Worm (Caenorhabditis elegans): ENCODE results near the gene C48B4.9.
A peak's percentile ranks its signal among the peaks of the same experiment; 100 is the strongest.

C48B4.9 gene

DNA sequence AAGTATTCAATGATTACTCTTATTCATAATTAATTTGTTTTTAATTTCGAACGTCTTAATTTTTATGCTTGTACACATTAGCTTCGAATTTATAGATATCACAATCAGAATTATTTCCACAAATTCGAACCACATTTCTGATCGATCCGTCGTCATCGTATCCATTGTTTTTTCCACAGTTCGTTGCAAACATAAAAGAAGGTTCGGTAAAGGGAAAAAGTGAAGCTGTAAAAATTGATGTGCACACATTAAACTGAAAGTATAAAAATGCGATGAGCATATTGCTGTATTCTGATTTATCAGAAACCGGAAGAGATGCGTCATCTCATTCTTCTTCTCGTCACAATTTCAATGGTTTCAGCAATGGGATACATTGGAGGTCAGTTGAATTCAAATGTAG lies 33.9 kb upstream of the C48B4.9 start, which contains the start of gene C48B4.12:
Gene C48B4.12, plus strand, starts transcription at position 301 of the 400 bp plus-strand sequence.
- TF ChIP-seq lin-13 (GFP tag; optimal IDR thresholded peaks at IDR 0.05) (no peak), lsy-2 (tag; optimal IDR thresholded peaks at IDR 0.05) (no peak), mbf-1 (tag; optimal IDR thresholded peaks at IDR 0.05) (no peak), nhr-237 (tag; optimal IDR thresholded peaks at IDR 0.05) (no peak), C34F6.9 (tag; optimal IDR thresholded peaks at IDR 0.05) (no peak), lin-39 (tag; optimal IDR thresholded peaks at IDR 0.05) (no peak), egl-27 (tag; optimal IDR thresholded peaks at IDR 0.05) (no peak), nhr-12 (tag; optimal IDR thresholded peaks at IDR 0.05) (no peak), ZK546.5 (tag; optimal IDR thresholded peaks at IDR 0.05) (no peak), F13H6.1 (tag; optimal IDR thresholded peaks at IDR 0.05) (no peak), nhr-10 (tag; optimal IDR thresholded peaks at IDR 0.05) (no peak), aly-2 (tag; optimal IDR thresholded peaks at IDR 0.05) (no peak), unc-39 (tag; optimal IDR thresholded peaks at IDR 0.05) (no peak)

ce11 chrIII:9595563-9595962 lies 32.4 kb upstream of the C48B4.9 start, which contains the start of gene rom-2:
Gene rom-2 (minus strand): TSS chrIII:9595663.
- TF ChIP-seq elt-1 (tag; optimal IDR thresholded peaks at IDR 0.05) (no peak), nhr-6 (tag; optimal IDR thresholded peaks at IDR 0.05) (no peak)

- TF ChIP-seq sma-9 (GFP tag; optimal IDR thresholded peaks at IDR 0.05) = peak; percentile 31
- no peak for TF ChIP-seq sma-9 (tag; optimal IDR thresholded peaks at IDR 0.05)
- no peak for TF ChIP-seq ztf-11 (tag; optimal IDR thresholded peaks at IDR 0.05)
- TF ChIP-seq fos-1 (tag; optimal IDR thresholded peaks at IDR 0.05) = peak; percentile 83
These were observed 29.0 kb upstream of the C48B4.9 start, which contains the start of gene acox-1.5 for ce11 chrIII:9592118-9592517. Gene acox-1.5 (minus strand): TSS chrIII:9592192.

- TF ChIP-seq sma-9 (GFP tag; optimal IDR thresholded peaks at IDR 0.05) = peak; percentile 82
- TF ChIP-seq sma-9 (tag; optimal IDR thresholded peaks at IDR 0.05) = no peak
- TF ChIP-seq fos-1 (tag; optimal IDR thresholded peaks at IDR 0.05) = peak; percentile 84
- no peak for TF ChIP-seq unc-55 (GFP tag; optimal IDR thresholded peaks at IDR 0.05)
- peak; percentile 44 for TF ChIP-seq crh-2 (tag; optimal IDR thresholded peaks at IDR 0.05)
These were observed 27.1 kb upstream of the C48B4.9 start for ce11 chrIII:9590212-9590611.

ce11 chrIII:9585314-9585713 lies 22.2 kb upstream of the C48B4.9 start:
- peak; percentile 7 for TF ChIP-seq sem-4 (tag; optimal IDR thresholded peaks at IDR 0.05)
- TF ChIP-seq R02D3.7 (tag; optimal IDR thresholded peaks at IDR 0.05) = no peak
- TF ChIP-seq gmeb-1 (tag; optimal IDR thresholded peaks at IDR 0.05) = no peak
- TF ChIP-seq lsy-2 (tag; optimal IDR thresholded peaks at IDR 0.05) = peak; percentile 8 to 40
- TF ChIP-seq sma-9 (GFP tag; optimal IDR thresholded peaks at IDR 0.05) = peak; percentile 28
- no peak for TF ChIP-seq sma-9 (tag; optimal IDR thresholded peaks at IDR 0.05)
- TF ChIP-seq snpc-4 (tag; optimal IDR thresholded peaks at IDR 0.05) = no peak
- no peak for TF ChIP-seq skn-1 (tag; optimal IDR thresholded peaks at IDR 0.05)
- no peak for TF ChIP-seq Y55F3AM.14 (GFP tag; optimal IDR thresholded peaks at IDR 0.05)

DNA sequence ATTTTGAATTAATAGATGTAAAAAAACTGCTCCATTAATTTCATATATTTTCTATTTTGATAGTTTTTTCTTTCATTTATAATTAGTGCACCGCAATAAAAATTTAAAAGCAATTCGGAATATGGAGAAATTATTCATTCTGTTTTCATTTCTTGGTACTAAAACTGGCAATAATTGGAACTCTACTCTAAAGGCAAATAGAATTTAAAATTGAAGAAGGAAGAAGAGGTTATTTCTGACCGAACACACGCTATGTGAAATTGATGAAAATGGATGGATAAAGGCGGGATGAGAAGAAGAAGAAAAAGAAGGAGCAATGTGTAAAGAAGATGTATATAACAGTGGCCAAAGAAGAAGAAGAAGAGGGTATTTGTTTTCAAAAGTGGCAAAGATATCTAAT lies 20.1 kb upstream of the C48B4.9 start:
- TF ChIP-seq C34F6.9 (tag; optimal IDR thresholded peaks at IDR 0.05) = peak; percentile 42
- TF ChIP-seq R02D3.7 (tag; optimal IDR thresholded peaks at IDR 0.05) = no peak
- TF ChIP-seq egl-27 (tag; optimal IDR thresholded peaks at IDR 0.05) = no peak

ce11 chrIII:9582240-9582639 lies 19.1 kb upstream of the C48B4.9 start, which contains the start of gene C48B4.3:
Gene C48B4.3 (minus strand): TSS chrIII:9582388.
- no peak for TF ChIP-seq aly-2 (tag; optimal IDR thresholded peaks at IDR 0.05)
- TF ChIP-seq fos-1 (tag; optimal IDR thresholded peaks at IDR 0.05) = peak; percentile 5

DNA sequence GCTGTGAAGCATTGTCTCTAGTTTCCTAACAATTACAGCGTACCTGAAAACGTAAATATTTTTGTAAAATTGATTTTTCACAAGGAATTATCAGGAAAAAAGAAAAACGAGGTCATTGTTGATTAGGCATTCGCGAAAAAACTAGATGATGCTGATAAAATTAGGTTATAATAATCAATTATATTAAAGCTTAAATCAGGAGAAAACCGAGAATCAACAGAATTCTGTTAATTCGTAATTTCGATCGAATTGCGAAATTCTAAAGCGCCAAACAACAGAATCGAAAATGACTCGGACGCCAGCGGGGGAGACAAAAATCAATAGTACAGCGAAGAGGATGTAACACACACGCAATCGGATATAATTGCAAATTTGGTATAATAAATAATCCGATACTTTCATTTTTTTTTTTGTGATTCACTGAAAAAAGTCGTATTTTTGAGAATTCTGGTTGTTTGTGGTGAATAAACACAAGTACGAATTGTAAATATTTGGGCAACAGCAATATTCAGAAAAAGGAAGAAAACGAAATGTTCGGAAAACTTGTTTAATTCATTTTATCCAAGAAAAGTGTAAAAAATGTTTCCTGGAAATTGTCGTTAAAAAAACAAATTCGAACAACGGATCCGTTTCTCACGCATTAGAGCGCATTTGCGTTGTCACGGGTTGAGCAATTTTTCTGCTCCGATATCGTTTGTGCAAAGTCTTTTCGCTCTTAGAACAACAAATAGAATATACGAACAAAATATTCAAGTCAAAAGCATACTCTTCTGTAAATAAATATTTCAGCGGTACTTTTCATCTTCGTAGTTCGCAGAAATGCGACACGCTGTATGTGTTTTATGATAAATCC lies 17.1 kb upstream of the C48B4.9 start, which contains the start of gene ced-7:
Gene ced-7, minus strand, starts transcription at position 51 of the 853 bp plus-strand sequence.
- TF ChIP-seq crh-2 (tag; optimal IDR thresholded peaks at IDR 0.05) (peak; percentile 22), nhr-129 (tag; optimal IDR thresholded peaks at IDR 0.05) (peak; percentile 60), lin-39 (tag; optimal IDR thresholded peaks at IDR 0.05) (no peak), mab-5 (tag; optimal IDR thresholded peaks at IDR 0.05) (no peak), ceh-16 (tag; optimal IDR thresholded peaks at IDR 0.05) (no peak), unc-55 (GFP tag; optimal IDR thresholded peaks at IDR 0.05) (peak; percentile 44), nhr-77 (tag; optimal IDR thresholded peaks at IDR 0.05) (no peak), unc-39 (tag; optimal IDR thresholded peaks at IDR 0.05) (no peak), ztf-11 (tag; optimal IDR thresholded peaks at IDR 0.05) (no peak), lin-11 (tag; optimal IDR thresholded peaks at IDR 0.05) (no peak), nhr-25 (tag; optimal IDR thresholded peaks at IDR 0.05) (no peak), sma-3 (GFP tag; optimal IDR thresholded peaks at IDR 0.05) (no peak), sma-9 (GFP tag; optimal IDR thresholded peaks at IDR 0.05) (no peak), sma-9 (tag; optimal IDR thresholded peaks at IDR 0.05) (no peak), skn-1 (tag; optimal IDR thresholded peaks at IDR 0.05) (no peak), C34F6.9 (tag; optimal IDR thresholded peaks at IDR 0.05) (peak; percentile 75), elt-3 (tag; optimal IDR thresholded peaks at IDR 0.05) (no peak), sem-4 (tag; optimal IDR thresholded peaks at IDR 0.05) (no peak), ama-1 (optimal IDR thresholded peaks at IDR 0.05) (no peak), lsy-2 (tag; optimal IDR thresholded peaks at IDR 0.05) (peak in 1 of 2 experiments; percentile 54), fos-1 (tag; optimal IDR thresholded peaks at IDR 0.05) (no peak), lin-13 (GFP tag; optimal IDR thresholded peaks at IDR 0.05) (peak; percentile 18), nhr-6 (tag; optimal IDR thresholded peaks at IDR 0.05) (no peak)
